Fruit fly (Drosophila melanogaster) whole organism, embryonic: ENCODE measurements around the gene CG4991.

Source experiments
- CG10209 ChIP-seq: fragments of 200-800 bp; sonication (Bioruptor generic); optimal IDR thresholded peaks from 3 replicates; lab custom pipeline; 2017; ENCODE audit warnings: missing biosample characterization, mild to moderate bottlenecking, missing genetic modification characterization, missing genetic modification reagents
- CG10979 ChIP-seq: fragments of 200-800 bp; sonication (Bioruptor generic); optimal IDR thresholded peaks from 2 replicates; lab custom pipeline; 2018; ENCODE audit warnings: missing biosample characterization, mild to moderate bottlenecking, missing genetic modification characterization, moderate library complexity
- CG11456 ChIP-seq: fragments of 200-800 bp; sonication (Bioruptor generic); IDR thresholded peaks from 3 replicates; pipeline ENCODE4 v1.3.6; 2022; ENCODE audit warnings: missing biosample characterization, missing genetic modification characterization
- CG11560 ChIP-seq: fragments of 200-800 bp; sonication (Bioruptor generic); IDR thresholded peaks from 3 replicates; pipeline ENCODE4 v1.3.6; 2022; ENCODE audit warnings: missing biosample characterization, missing genetic modification characterization
- CG11695 ChIP-seq: fragments of 200-800 bp; sonication (Bioruptor generic); IDR thresholded peaks from 3 replicates; pipeline ENCODE4 v1.3.6; 2022; ENCODE audit warnings: missing biosample characterization, missing genetic modification characterization
- CG12391 ChIP-seq: fragments of 200-800 bp; sonication (Bioruptor generic); optimal IDR thresholded peaks from 3 replicates; lab custom pipeline; 2018; ENCODE audit warnings: missing biosample characterization, mild to moderate bottlenecking, missing genetic modification characterization, moderate library complexity
- CG14014 ChIP-seq: fragments of 200-800 bp; sonication (Bioruptor generic); IDR thresholded peaks from 2 replicates; pipeline ENCODE4 v1.3.6; 2022; ENCODE audit warnings: missing biosample characterization, missing genetic modification characterization
- CG14710 ChIP-seq: fragments of 200-800 bp; sonication (Bioruptor generic); optimal IDR thresholded peaks from 3 replicates; lab custom pipeline; 2019; ENCODE audit warnings: missing biosample characterization, mild to moderate bottlenecking, missing genetic modification characterization, moderate library complexity
- CG14860 ChIP-seq: fragments of 200-800 bp; sonication (Bioruptor generic); IDR thresholded peaks from 3 replicates; pipeline ENCODE4 v1.3.6; 2022; ENCODE audit warnings: missing biosample characterization, missing genetic modification characterization; ENCODE audit not compliant: partially characterized antibody
- CG18262 ChIP-seq: fragments of 200-800 bp; optimal IDR thresholded peaks from 3 replicates; lab custom pipeline; 2019; ENCODE audit warnings: missing biosample characterization, mild to moderate bottlenecking, missing genetic modification characterization, moderate library complexity
- CG34376 ChIP-seq: fragments of 200-800 bp; sonication (Bioruptor generic); optimal IDR thresholded peaks from 2 replicates; lab custom pipeline; 2018; ENCODE audit warnings: missing biosample characterization, mild to moderate bottlenecking, missing genetic modification characterization
- CG3726 ChIP-seq: fragments of 200-800 bp; sonication (Bioruptor generic); IDR thresholded peaks from 3 replicates; pipeline ENCODE4, ENCODE4 v1.3.6; 2022; ENCODE audit warnings: missing biosample characterization, missing genetic modification characterization
- CG4360 ChIP-seq: fragments of 200-800 bp; sonication (Bioruptor generic); IDR thresholded peaks from 2 replicates; pipeline ENCODE4 v1.3.6; 2022; ENCODE audit warnings: missing biosample characterization, missing genetic modification characterization
- CG6683 ChIP-seq: fragments of 200-800 bp; sonication (Bioruptor generic); optimal IDR thresholded peaks from 2 replicates; lab custom pipeline; 2017; ENCODE audit warnings: missing biosample characterization, mild to moderate bottlenecking, missing genetic modification characterization, missing genetic modification reagents
- CG9876 ChIP-seq: fragments of 200-800 bp; sonication (Bioruptor generic); optimal IDR thresholded peaks from 2 replicates; lab custom pipeline; 2016; ENCODE audit warnings: missing biosample characterization, missing genetic modification characterization
- CTCF ChIP-seq: fragments of 200-800 bp; sonication (Bioruptor generic); optimal IDR thresholded peaks from 2 replicates; lab custom pipeline; 2017; ENCODE audit warnings: missing biosample characterization, mild to moderate bottlenecking, missing genetic modification characterization, moderate library complexity
- D19A ChIP-seq: fragments of 200-800 bp; optimal IDR thresholded peaks from 3 replicates; lab custom pipeline; 2019; ENCODE audit warnings: missing biosample characterization, mild to moderate bottlenecking, missing genetic modification characterization, moderate library complexity
- Dip2 ChIP-seq: fragments of 200-800 bp; sonication (Bioruptor generic); IDR thresholded peaks from 2 replicates; pipeline ENCODE4 v1.3.6; 2022; ENCODE audit warnings: missing biosample characterization, missing genetic modification characterization
- Doc3 ChIP-seq: fragments of 200-800 bp; sonication (Bioruptor generic); IDR thresholded peaks from 3 replicates; pipeline ENCODE4 v1.3.6; 2022; ENCODE audit warnings: missing biosample characterization, missing genetic modification characterization; ENCODE audit not compliant: partially characterized antibody
- Ets65A ChIP-seq: fragments of 200-800 bp; sonication (Bioruptor generic); peaks from one replicate; lab custom pipeline; 2016; ENCODE audit warnings: missing biosample characterization, missing genetic modification characterization
- H2.0 ChIP-seq: fragments of 200-800 bp; sonication (Bioruptor generic); IDR thresholded peaks from 2 replicates; pipeline ENCODE4 v1.3.6; 2022; ENCODE audit warnings: missing biosample characterization, missing genetic modification characterization
- Hmr ChIP-seq: fragments of 200-800 bp; sonication (Bioruptor generic); optimal IDR thresholded peaks from 3 replicates; lab custom pipeline; 2017; ENCODE audit warnings: mild to moderate bottlenecking, missing biosample characterization, missing genetic modification reagents, missing genetic modification characterization
- MESR4 ChIP-seq: fragments of 200-800 bp; sonication (Bioruptor generic); optimal IDR thresholded peaks from 2 replicates; lab custom pipeline; 2018; ENCODE audit warnings: missing biosample characterization, mild to moderate bottlenecking, missing genetic modification characterization, moderate library complexity
- Med ChIP-seq: fragments of 200-800 bp; sonication (Bioruptor generic); peaks from one replicate; lab custom pipeline; 2016; ENCODE audit warnings: missing biosample characterization, missing genetic modification characterization, mild to moderate bottlenecking, inconsistent platforms, moderate library complexity
- Meics ChIP-seq: fragments of 200-800 bp; sonication (Bioruptor generic); optimal IDR thresholded peaks from 2 replicates; lab custom pipeline; 2017; ENCODE audit warnings: missing biosample characterization, mild to moderate bottlenecking, missing genetic modification characterization
- Mrtf ChIP-seq: fragments of 200-800 bp; sonication (Bioruptor generic); IDR thresholded peaks from 3 replicates; pipeline ENCODE4 v1.3.6; 2022; ENCODE audit warnings: missing biosample characterization, missing genetic modification characterization
- NfI ChIP-seq: fragments of 200-800 bp; sonication (Bioruptor generic); optimal IDR thresholded peaks from 3 replicates; lab custom pipeline; 2018; ENCODE audit warnings: missing biosample characterization, mild to moderate bottlenecking, missing genetic modification characterization, moderate library complexity
- PHDP ChIP-seq: fragments of 200-800 bp; sonication (Bioruptor generic); optimal IDR thresholded peaks from 3 replicates; lab custom pipeline; 2018; ENCODE audit warnings: missing biosample characterization, mild to moderate bottlenecking, missing genetic modification characterization, moderate library complexity
- Ptx1 ChIP-seq: fragments of 200-800 bp; sonication (Bioruptor generic); IDR thresholded peaks from 2 replicates; pipeline ENCODE4 v1.3.6; 2022; ENCODE audit warnings: missing biosample characterization, missing genetic modification characterization
- Sry-β ChIP-seq: fragments of 200-800 bp; sonication (Bioruptor generic); optimal IDR thresholded peaks from 2 replicates; lab custom pipeline; 2018; ENCODE audit warnings: missing biosample characterization, mild to moderate bottlenecking, missing genetic modification characterization, moderate library complexity
- Sry-δ ChIP-seq: fragments of 200-800 bp; sonication (Bioruptor generic); optimal IDR thresholded peaks from 2 replicates; lab custom pipeline; 2016; ENCODE audit warnings: missing biosample characterization, missing genetic modification characterization
- Ssrp ChIP-seq: fragments of 200-800 bp; sonication (Bioruptor generic); optimal IDR thresholded peaks from 2 replicates; lab custom pipeline; 2018; ENCODE audit warnings: missing biosample characterization, mild to moderate bottlenecking, missing genetic modification characterization, moderate library complexity
- abd-A ChIP-seq: fragments of 200-800 bp; sonication (Bioruptor generic); optimal IDR thresholded peaks from 3 replicates; lab custom pipeline; 2019; ENCODE audit warnings: missing biosample characterization, mild to moderate bottlenecking, missing genetic modification characterization, moderate library complexity
- aop ChIP-seq: fragments of 200-800 bp; sonication (Bioruptor generic); IDR thresholded peaks from 2 replicates; pipeline ENCODE4 v1.3.6; 2022; ENCODE audit warnings: missing biosample characterization, missing genetic modification characterization
- ato ChIP-seq: fragments of 200-800 bp; sonication (Bioruptor generic); IDR thresholded peaks from 2 replicates; pipeline ENCODE4 v1.3.6; 2022; ENCODE audit warnings: missing biosample characterization, missing genetic modification characterization; ENCODE audit not compliant: partially characterized antibody
- chinmo ChIP-seq: fragments of 200-800 bp; sonication (Bioruptor generic); IDR thresholded peaks from 4 replicates; pipeline ENCODE4 v1.3.6; 2022; ENCODE audit warnings: missing biosample characterization, missing genetic modification characterization; ENCODE audit not compliant: partially characterized antibody
- dmrt11E ChIP-seq: fragments of 200-800 bp; sonication (Bioruptor generic); optimal IDR thresholded peaks from 3 replicates; lab custom pipeline; 2018; ENCODE audit warnings: missing biosample characterization, mild to moderate bottlenecking, missing genetic modification characterization, moderate library complexity
- ftz-f1 ChIP-seq: fragments of 200-800 bp; sonication (Bioruptor generic); optimal IDR thresholded peaks from 2 replicates; lab custom pipeline; 2016; ENCODE audit warnings: missing biosample characterization, missing genetic modification characterization
- gce ChIP-seq: fragments of 200-800 bp; sonication (Bioruptor generic); IDR thresholded peaks from 3 replicates; pipeline ENCODE4 v1.3.6; 2022; ENCODE audit warnings: missing biosample characterization, missing genetic modification characterization
- lmd ChIP-seq: fragments of 200-800 bp; sonication (Bioruptor generic); IDR thresholded peaks from 2 replicates; pipeline ENCODE4 v1.3.6; 2022; ENCODE audit warnings: missing biosample characterization, missing genetic modification characterization
- nau ChIP-seq: fragments of 200-800 bp; sonication (Bioruptor generic); optimal IDR thresholded peaks from 3 replicates; lab custom pipeline; 2017; ENCODE audit warnings: missing biosample characterization, mild to moderate bottlenecking, missing genetic modification characterization, missing genetic modification reagents
- ranshi ChIP-seq: fragments of 200-800 bp; sonication (Bioruptor generic); IDR thresholded peaks from 2 replicates; pipeline ENCODE4 v1.3.6; 2022; ENCODE audit warnings: missing biosample characterization, missing genetic modification characterization
- scrt ChIP-seq: fragments of 200-800 bp; sonication (Bioruptor generic); optimal IDR thresholded peaks from 2 replicates; lab custom pipeline; 2018; ENCODE audit warnings: missing biosample characterization, mild to moderate bottlenecking, missing genetic modification characterization, moderate library complexity
- sens ChIP-seq: fragments of 200-800 bp; sonication (Bioruptor generic); peaks from one replicate; lab custom pipeline; 2016; ENCODE audit warnings: missing biosample characterization, missing genetic modification characterization
- sna ChIP-seq: fragments of 200-800 bp; sonication (Bioruptor generic); IDR thresholded peaks from 2 replicates; pipeline ENCODE4 v1.3.6; 2022; ENCODE audit warnings: missing biosample characterization, missing genetic modification characterization; ENCODE audit not compliant: partially characterized antibody
- so ChIP-seq: fragments of 200-800 bp; sonication (Bioruptor generic); IDR thresholded peaks from 3 replicates; pipeline ENCODE4 v1.3.6; 2022; ENCODE audit warnings: missing biosample characterization, missing genetic modification characterization
- sqz ChIP-seq: fragments of 200-800 bp; sonication (Bioruptor generic); optimal IDR thresholded peaks from 3 replicates; lab custom pipeline; 2018; ENCODE audit warnings: missing biosample characterization, mild to moderate bottlenecking, missing genetic modification characterization
- unc-4 ChIP-seq: fragments of 200-800 bp; sonication (Bioruptor generic); IDR thresholded peaks from 2 replicates; pipeline ENCODE4 v1.3.6; 2022; ENCODE audit warnings: missing biosample characterization, missing genetic modification characterization; ENCODE audit not compliant: partially characterized antibody
- zfh1 ChIP-seq: fragments of 200-800 bp; sonication (Bioruptor generic); IDR thresholded peaks from 3 replicates; pipeline ENCODE4 v1.3.6; 2022; ENCODE audit warnings: missing biosample characterization, missing genetic modification characterization

CG4991 gene

DNA sequence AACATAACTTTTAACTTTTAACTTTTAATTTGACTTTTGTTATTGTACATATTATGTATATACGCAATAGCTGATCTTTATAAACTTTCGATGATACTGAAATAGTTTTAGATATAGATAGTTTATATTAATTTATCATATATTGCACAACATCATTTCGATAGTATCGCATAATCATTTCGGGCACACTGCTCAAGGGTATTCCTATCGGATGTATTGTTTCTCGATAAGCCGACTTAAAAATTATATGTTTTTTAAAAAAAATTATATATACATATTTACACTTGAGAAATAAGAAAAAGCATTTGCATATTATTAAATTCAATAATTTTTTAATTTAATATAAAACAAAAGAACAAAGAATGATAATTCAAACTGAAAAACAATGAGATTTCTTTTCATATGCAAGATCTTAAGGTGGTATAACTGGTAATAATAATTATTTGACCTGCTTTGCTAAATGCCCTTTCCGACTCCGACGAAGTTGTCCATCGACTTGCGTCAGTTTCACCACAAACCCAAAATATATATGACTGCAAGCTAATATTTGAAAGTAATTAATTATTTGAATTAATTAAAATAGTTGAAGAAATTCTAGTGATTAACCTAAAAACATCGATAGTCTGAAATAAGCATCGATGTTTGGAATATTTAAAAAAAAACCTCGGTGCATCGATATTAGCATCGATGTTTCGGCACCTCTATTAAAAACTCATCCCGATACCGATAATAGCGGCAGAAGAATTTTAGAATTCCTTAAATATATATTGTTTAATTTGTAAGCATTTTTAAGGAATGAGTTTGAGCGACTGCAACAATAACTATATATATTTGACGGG lies 13.3 kb upstream of the CG4991 start, which contains the start of gene CG4949 (continued):
- TF ChIP-seq unc-4 (peak; percentile 72), CG14860 (GFP tag; lab: Robert Waterston, UW) (peak; percentile 85), gce (GFP tag; lab: Robert Waterston, UW) (0 out of 3 replicates have a peak, but pooled peaks have one; percentile 15), CG4360 (GFP tag; lab: Robert Waterston, UW) (no peak), ranshi (GFP tag; lab: Robert Waterston, UW) (0 out of 2 replicates have a peak, but pooled peaks have one; percentile 20), CG18262 (tag; lab: Kevin White, UChicago) (peak; percentile 56), zfh1 (no peak), Sry-δ (GFP tag; lab: Kevin White, UChicago) (peak; percentile 74), CG3726 (GFP tag; lab: Robert Waterston, UW) (no peak), D19A (tag; lab: Kevin White, UChicago) (peak; percentile 13), Doc3 (peak; percentile 77), H2.0 (no peak), Meics (GFP tag; lab: Kevin White, UChicago) (peak; percentile 2), Ptx1 (GFP tag; lab: Robert Waterston, UW) (0 out of 2 replicates have a peak, but pooled peaks have one; percentile 21), sna (peak; percentile 71), CG11695 (GFP tag; lab: Robert Waterston, UW) (no peak), PHDP (tag; lab: Kevin White, UChicago) (no peak), chinmo (GFP tag; lab: Robert Waterston, UW) (peak; percentile 96), sens (peak; percentile 60), nau (GFP tag; lab: Kevin White, UChicago) (no peak), ato (GFP tag; lab: Robert Waterston, UW) (peak; percentile 87), CG12391 (peak; percentile 21), CG34376 (GFP tag; lab: Kevin White, UChicago) (no peak), sqz (GFP tag; lab: Kevin White, UChicago) (peak; percentile 55), CG10979 (tag; lab: Kevin White, UChicago) (peak; percentile 12), CG6683 (GFP tag; lab: Kevin White, UChicago) (no peak), CG14710 (tag; lab: Kevin White, UChicago) (peak; percentile 69), CG11560 (tag; lab: Robert Waterston, UW) (no peak), NfI (peak; percentile 13), CG14014 (peak; percentile 5; the same call in 1 of the 2 replicates), abd-A (no peak), CG9876 (GFP tag; lab: Kevin White, UChicago) (no peak), Sry-β (GFP tag; lab: Kevin White, UChicago) (peak; percentile 7), lmd (GFP tag; lab: Robert Waterston, UW) (no peak), CTCF (GFP tag; lab: Kevin White, UChicago) (no peak), so (GFP tag; lab: Robert Waterston, UW) (no peak), CG11456 (no peak), Mrtf (GFP tag; lab: Robert Waterston, UW) (no peak), Ets65A (GFP tag; lab: Kevin White, UChicago) (peak; percentile 20), Dip2 (GFP tag; lab: Robert Waterston, UW) (no peak), dmrt11E (tag; lab: Kevin White, UChicago) (peak; percentile 6), scrt (GFP tag; lab: Kevin White, UChicago) (no peak), MESR4 (GFP tag; lab: Kevin White, UChicago) (peak; percentile 23), ftz-f1 (GFP tag; lab: Kevin White, UChicago) (no peak), Hmr (peak; percentile 4), CG10209 (peak; percentile 18), Med (GFP tag; lab: Kevin White, UChicago) (peak; percentile 51), Ssrp (tag; lab: Kevin White, UChicago) (peak; percentile 7), aop (GFP tag; lab: Robert Waterston, UW) (no peak)
